Fruit fly (Drosophila melanogaster) whole organism, pupa: ENCODE results near the gene Awh.

ENCODE experiments used
- CG10348 ChIP-seq: fragments of 200-800 bp; sonication (Bioruptor generic); IDR thresholded peaks from 2 replicates; pipeline ENCODE4 v1.3.6; 2022; ENCODE audit warnings: missing biosample characterization, missing genetic modification characterization
- CG12605 ChIP-seq: fragments of 200-800 bp; sonication (Bioruptor generic); IDR thresholded peaks from 2 replicates; pipeline ENCODE4 v1.3.6; 2022; ENCODE audit warnings: missing biosample characterization, missing genetic modification characterization
- CG13204 ChIP-seq: fragments of 200-800 bp; sonication (Bioruptor generic); optimal IDR thresholded peaks from 2 replicates; lab custom pipeline; 2018; ENCODE audit warnings: missing biosample characterization, mild to moderate bottlenecking, missing genetic modification characterization, moderate library complexity
- CG14655 ChIP-seq: fragments of 200-800 bp; sonication (Bioruptor generic); optimal IDR thresholded peaks from 3 replicates; lab custom pipeline; 2017; ENCODE audit warnings: mild to moderate bottlenecking, missing biosample characterization, missing genetic modification reagents, missing genetic modification characterization
- CG15710 ChIP-seq: fragments of 200-800 bp; sonication (Bioruptor generic); optimal IDR thresholded peaks from 2 replicates; lab custom pipeline; 2018; ENCODE audit warnings: missing biosample characterization, mild to moderate bottlenecking, missing genetic modification characterization, moderate library complexity
- CG17806 ChIP-seq: fragments of 200-800 bp; sonication (Bioruptor generic); optimal IDR thresholded peaks from 2 replicates; lab custom pipeline; 2018; ENCODE audit warnings: missing biosample characterization, mild to moderate bottlenecking, missing genetic modification characterization, moderate library complexity
- CG32121 ChIP-seq: fragments of 200-800 bp; sonication (Bioruptor generic); IDR thresholded peaks from 2 replicates; pipeline ENCODE4 v1.3.6; 2022; ENCODE audit warnings: missing biosample characterization, missing genetic modification characterization
- CG34367 ChIP-seq: fragments of 200-800 bp; sonication (Bioruptor generic); optimal IDR thresholded peaks from 2 replicates; lab custom pipeline; 2018; ENCODE audit warnings: missing biosample characterization, mild to moderate bottlenecking, missing genetic modification characterization
- CG4496 ChIP-seq: fragments of 200-800 bp; sonication (Bioruptor generic); IDR thresholded peaks from 3 replicates; pipeline ENCODE4 v1.3.6; 2022; ENCODE audit warnings: missing biosample characterization, missing genetic modification characterization
- CG8159 ChIP-seq: fragments of 200-800 bp; sonication (Bioruptor generic); optimal IDR thresholded peaks from 3 replicates; lab custom pipeline; 2018; ENCODE audit warnings: missing biosample characterization, mild to moderate bottlenecking, missing genetic modification characterization, moderate library complexity
- CG8301 ChIP-seq: fragments of 200-800 bp; sonication (Bioruptor generic); optimal IDR thresholded peaks from 2 replicates; lab custom pipeline; 2018; ENCODE audit warnings: missing biosample characterization, mild to moderate bottlenecking, missing genetic modification characterization
- CG9948 ChIP-seq: fragments of 200-800 bp; sonication (Bioruptor generic); optimal IDR thresholded peaks from 2 replicates; lab custom pipeline; 2018; ENCODE audit warnings: missing biosample characterization, mild to moderate bottlenecking, missing genetic modification characterization, moderate library complexity
- D1 ChIP-seq: fragments of 200-800 bp; sonication (Bioruptor generic); optimal IDR thresholded peaks from 2 replicates; lab custom pipeline; 2018; ENCODE audit warnings: missing biosample characterization, mild to moderate bottlenecking, missing genetic modification characterization, moderate library complexity
- EcR ChIP-seq: fragments of 200-800 bp; sonication (Bioruptor generic); optimal IDR thresholded peaks from 3 replicates; lab custom pipeline; 2019; ENCODE audit warnings: missing biosample characterization, missing genetic modification characterization, mild to moderate bottlenecking, moderate library complexity, missing genetic modification reagents
- Ets98B ChIP-seq: fragments of 200-800 bp; sonication (Bioruptor generic); IDR thresholded peaks from 2 replicates; pipeline ENCODE4 v1.3.6; 2022; ENCODE audit warnings: missing biosample characterization, missing genetic modification characterization
- Pif1A ChIP-seq: fragments of 200-800 bp; sonication (Bioruptor generic); optimal IDR thresholded peaks from 3 replicates; lab custom pipeline; 2016; ENCODE audit warnings: missing biosample characterization, missing genetic modification characterization
- Pif1B ChIP-seq: fragments of 200-800 bp; sonication (Bioruptor generic); optimal IDR thresholded peaks from 3 replicates; lab custom pipeline; 2016; ENCODE audit warnings: missing biosample characterization, missing genetic modification characterization
- Snoo ChIP-seq: fragments of 200-800 bp; sonication (Bioruptor generic); optimal IDR thresholded peaks from 3 replicates; lab custom pipeline; 2017; ENCODE audit warnings: missing biosample characterization, mild to moderate bottlenecking, missing genetic modification characterization, inconsistent platforms
- fd96Ca ChIP-seq: fragments of 200-800 bp; sonication (Bioruptor generic); IDR thresholded peaks from 3 replicates; pipeline ENCODE4 v1.3.6; 2022; ENCODE audit warnings: missing biosample characterization, missing genetic modification characterization
- gl ChIP-seq: fragments of 200-800 bp; sonication (Bioruptor generic); optimal IDR thresholded peaks from 2 replicates; lab custom pipeline; 2018; ENCODE audit warnings: missing biosample characterization, mild to moderate bottlenecking, missing genetic modification characterization
- rn ChIP-seq: fragments of 200-800 bp; sonication (Bioruptor generic); IDR thresholded peaks from 2 replicates; pipeline ENCODE4 v1.3.6; 2022; ENCODE audit warnings: missing biosample characterization, missing genetic modification characterization

Awh gene

DNA sequence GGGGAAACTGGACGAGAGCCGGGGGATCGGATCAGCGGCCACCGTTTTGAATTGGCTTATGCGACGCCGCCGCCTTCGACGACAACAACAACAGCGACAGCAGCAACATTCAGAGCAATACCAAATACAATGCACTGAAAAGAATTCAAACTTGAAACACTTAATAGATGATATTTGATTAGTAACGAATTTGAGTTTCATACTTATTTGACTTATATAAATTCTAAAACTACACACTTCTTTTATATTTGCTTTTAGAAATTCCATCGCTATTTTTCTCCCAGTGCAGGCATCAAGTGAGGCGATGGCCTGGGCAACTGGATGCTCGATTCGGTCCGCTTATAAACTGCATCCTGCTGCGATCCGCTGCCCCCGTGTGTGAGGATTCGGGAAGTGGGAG, 22.0 kb downstream of the Awh start:
- TF ChIP-seq CG10348 (GFP tag; lab: Robert Waterston, UW) (no peak), rn (no peak), CG8159 (tag; lab: Kevin White, UChicago) (peak; percentile 68), Pif1A (GFP tag; lab: Kevin White, UChicago) (peak; percentile 48), Snoo (tag; lab: Kevin White, UChicago) (peak; percentile 48), fd96Ca (GFP tag; lab: Robert Waterston, UW) (no peak), CG17806 (tag; lab: Kevin White, UChicago) (peak; percentile 66), CG13204 (GFP tag; lab: Kevin White, UChicago) (peak; percentile 64), EcR (no peak), CG8301 (peak; percentile 52), Pif1B (GFP tag; lab: Kevin White, UChicago) (peak; percentile 38), CG32121 (no peak), CG9948 (tag; lab: Kevin White, UChicago) (peak; percentile 67), CG12605 (GFP tag; lab: Robert Waterston, UW) (peak; percentile 58; the same call in 1 of the 2 replicates), CG15710 (peak; percentile 74), CG14655 (GFP tag; lab: Kevin White, UChicago) (peak; percentile 47), Ets98B (GFP tag; lab: Robert Waterston, UW) (peak; percentile 54), CG4496 (GFP tag; lab: Robert Waterston, UW) (peak; percentile 63; the same call in 1 of the 3 replicates), gl (tag; lab: Kevin White, UChicago) (peak; percentile 19), CG34367 (tag; lab: Kevin White, UChicago) (peak; percentile 71), D1 (tag; lab: Kevin White, UChicago) (peak; percentile 33)
- TF ChIP-seq, all 21 proteins: peak for 16

DNA sequence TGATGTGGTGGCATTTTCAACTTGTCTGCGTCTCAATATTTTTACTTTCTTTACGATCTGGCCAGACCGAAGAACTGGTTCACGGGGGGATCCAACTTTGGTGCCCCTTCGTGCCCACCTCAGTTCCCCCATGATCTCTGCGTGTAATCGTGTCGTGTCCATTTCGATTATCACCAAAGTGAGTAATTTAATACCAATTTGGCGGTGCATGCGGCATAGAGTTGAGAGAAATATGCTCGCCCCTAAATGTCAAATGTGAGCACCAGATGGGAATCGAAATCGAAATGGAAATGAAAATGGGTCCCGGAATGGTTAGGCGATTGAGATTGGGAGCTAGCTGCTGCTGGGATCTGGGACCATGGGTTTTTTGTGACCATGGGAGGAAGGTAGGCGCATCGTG, 25.3 kb downstream of the Awh start:
- no peak for TF ChIP-seq rn
- 0 out of 3 replicates have a peak, but pooled peaks have one; percentile 10 for TF ChIP-seq CG4496 (GFP tag; lab: Robert Waterston, UW)

DNA sequence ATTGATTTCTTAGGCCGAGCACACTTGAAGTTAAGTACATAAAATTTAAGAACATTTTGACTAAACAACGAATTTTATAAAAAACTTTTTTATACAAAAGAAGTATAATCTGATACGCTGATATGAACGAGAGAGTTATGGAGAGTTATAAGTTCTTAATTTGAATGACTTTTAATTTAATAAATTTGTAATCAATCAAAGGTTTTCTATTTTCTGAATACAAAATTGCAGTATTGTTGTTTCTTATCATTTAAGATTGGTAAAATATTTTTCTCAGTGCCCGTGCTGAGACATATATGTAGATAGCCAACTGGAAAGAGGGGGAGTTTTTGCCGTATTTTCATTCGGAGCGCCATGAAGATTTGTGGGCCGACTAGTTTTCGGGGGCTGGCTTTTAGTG, 27.1 kb downstream of the Awh start:
- TF ChIP-seq Pif1A (GFP tag; lab: Kevin White, UChicago) (no peak), CG17806 (tag; lab: Kevin White, UChicago) (no peak), D1 (tag; lab: Kevin White, UChicago) (no peak), Ets98B (GFP tag; lab: Robert Waterston, UW) (no peak), CG12605 (GFP tag; lab: Robert Waterston, UW) (no peak), fd96Ca (GFP tag; lab: Robert Waterston, UW) (no peak), CG14655 (GFP tag; lab: Kevin White, UChicago) (no peak), CG9948 (tag; lab: Kevin White, UChicago) (no peak), CG8159 (tag; lab: Kevin White, UChicago) (no peak), Pif1B (GFP tag; lab: Kevin White, UChicago) (no peak), gl (tag; lab: Kevin White, UChicago) (no peak), CG10348 (GFP tag; lab: Robert Waterston, UW) (no peak), Snoo (tag; lab: Kevin White, UChicago) (no peak)

DNA sequence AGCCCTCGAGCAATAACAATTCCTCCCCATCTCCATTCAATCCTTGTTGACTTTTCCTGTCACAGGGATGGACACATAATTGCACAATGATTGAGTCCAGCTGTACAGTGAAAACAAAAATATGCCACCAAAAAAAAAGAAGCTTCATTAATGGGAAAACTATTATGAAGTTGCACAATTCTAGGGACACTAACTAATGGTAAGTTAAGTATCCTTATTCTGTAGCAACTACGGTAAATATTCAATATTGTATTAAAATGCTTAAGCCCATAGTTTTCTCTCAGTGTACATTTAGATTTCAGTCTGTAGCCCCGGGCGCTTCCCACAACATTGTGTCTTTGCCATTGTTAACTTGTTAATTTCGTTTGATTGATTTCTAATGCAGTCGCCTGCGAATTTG, 29.0 kb downstream of the Awh start:
- TF ChIP-seq CG14655 (GFP tag; lab: Kevin White, UChicago) = no peak
- no peak for TF ChIP-seq gl (tag; lab: Kevin White, UChicago)
- no peak for TF ChIP-seq CG17806 (tag; lab: Kevin White, UChicago)
- TF ChIP-seq rn = no peak
- TF ChIP-seq, all 21 proteins: peak for 0

DNA sequence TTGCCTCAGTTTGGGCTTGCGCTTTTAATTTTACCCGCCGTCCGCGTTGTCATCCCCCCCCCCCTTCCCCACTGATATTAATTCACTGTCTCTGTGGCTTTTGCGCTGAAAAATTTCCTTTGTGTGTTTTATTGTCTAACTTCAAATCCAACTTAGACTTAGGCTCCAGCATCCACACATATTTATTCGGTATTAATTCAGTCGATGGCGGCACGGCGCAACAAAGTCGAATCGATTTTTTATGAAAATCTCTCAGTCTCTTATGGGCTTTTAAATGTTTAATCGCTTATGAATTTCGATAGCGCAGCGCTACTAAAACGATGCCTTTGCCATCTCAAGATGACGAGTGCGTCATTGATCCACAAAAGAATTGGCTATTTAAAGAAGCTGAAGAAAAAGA, 30.0 kb downstream of the Awh start:
- TF ChIP-seq CG9948 (tag; lab: Kevin White, UChicago) (no peak), Pif1A (GFP tag; lab: Kevin White, UChicago) (no peak), EcR (no peak), rn (no peak), CG13204 (GFP tag; lab: Kevin White, UChicago) (no peak), CG8301 (no peak), CG34367 (tag; lab: Kevin White, UChicago) (no peak), gl (tag; lab: Kevin White, UChicago) (no peak), CG8159 (tag; lab: Kevin White, UChicago) (no peak), Ets98B (GFP tag; lab: Robert Waterston, UW) (no peak), Snoo (tag; lab: Kevin White, UChicago) (no peak)

DNA sequence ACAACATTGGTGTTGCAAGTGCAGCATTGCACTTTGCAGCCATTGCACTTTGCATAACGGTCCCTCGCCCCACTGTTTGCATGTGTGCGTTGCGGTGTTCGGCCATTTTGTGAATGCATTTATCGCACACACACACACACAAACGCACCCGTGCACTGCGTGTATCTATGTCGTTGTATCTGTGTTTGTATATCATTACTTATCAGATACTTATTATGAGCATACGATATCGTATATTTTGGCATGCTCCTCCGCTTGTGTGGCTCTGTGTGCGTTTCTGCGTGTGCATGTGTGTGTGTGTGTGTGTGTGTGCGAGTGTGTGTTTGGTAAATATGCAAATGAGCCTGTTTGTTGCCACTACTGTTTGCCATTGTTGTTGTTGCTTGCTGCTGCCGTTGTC, 30.9 kb downstream of the Awh start:
- 0 out of 3 replicates have a peak, but pooled peaks have one; percentile 27 for TF ChIP-seq CG4496 (GFP tag; lab: Robert Waterston, UW)
- TF ChIP-seq CG13204 (GFP tag; lab: Kevin White, UChicago) = no peak
- no peak for TF ChIP-seq rn
- no peak for TF ChIP-seq CG32121
- no peak for TF ChIP-seq CG15710
- TF ChIP-seq CG8159 (tag; lab: Kevin White, UChicago) = no peak
- TF ChIP-seq CG34367 (tag; lab: Kevin White, UChicago) = no peak

DNA sequence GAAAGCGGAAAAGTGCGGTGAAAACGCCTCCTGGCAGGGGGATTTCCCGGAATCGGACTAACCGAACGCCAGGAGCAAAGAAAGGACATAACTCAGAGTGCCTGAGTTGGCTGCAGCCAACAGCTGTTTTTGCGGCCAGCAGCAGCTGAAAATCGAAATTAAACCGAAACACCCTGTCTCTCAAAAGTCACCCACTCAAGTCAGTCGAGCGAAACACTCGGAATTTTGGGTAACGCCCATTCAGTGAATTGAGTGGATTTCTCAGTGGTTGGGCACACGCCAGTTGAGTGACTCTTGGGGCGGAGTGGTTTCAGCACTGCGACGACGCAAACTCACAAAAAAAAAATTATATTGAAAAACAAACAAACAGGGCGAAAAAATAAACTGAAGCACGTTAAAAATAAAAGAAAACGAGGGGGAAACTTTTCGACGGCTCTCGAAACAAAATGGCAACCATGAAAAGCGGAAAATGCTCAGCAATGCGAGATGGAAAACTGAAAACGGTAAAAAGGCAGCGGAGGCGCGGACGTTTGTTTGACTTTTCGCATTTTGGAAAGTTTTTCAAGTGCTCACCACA, 32.8 kb downstream of the Awh start:
- peak; percentile 80 for TF ChIP-seq rn
- peak; percentile 92 for TF ChIP-seq CG32121
- TF ChIP-seq Ets98B (GFP tag; lab: Robert Waterston, UW) = peak; percentile 92
- TF ChIP-seq Snoo (tag; lab: Kevin White, UChicago) = peak; percentile 76
- peak; percentile 64 for TF ChIP-seq CG17806 (tag; lab: Kevin White, UChicago)
- peak; percentile 71 for TF ChIP-seq CG14655 (GFP tag; lab: Kevin White, UChicago)
- TF ChIP-seq D1 (tag; lab: Kevin White, UChicago) = peak; percentile 16
- TF ChIP-seq CG15710 = peak; percentile 69
- TF ChIP-seq Pif1B (GFP tag; lab: Kevin White, UChicago) = peak; percentile 78
- TF ChIP-seq CG12605 (GFP tag; lab: Robert Waterston, UW) = peak; percentile 98
- peak; percentile 85 for TF ChIP-seq Pif1A (GFP tag; lab: Kevin White, UChicago)
- TF ChIP-seq CG8301 = peak; percentile 56
- peak; percentile 77 for TF ChIP-seq CG13204 (GFP tag; lab: Kevin White, UChicago)
- TF ChIP-seq CG9948 (tag; lab: Kevin White, UChicago) = peak; percentile 53
- peak; percentile 65 for TF ChIP-seq CG34367 (tag; lab: Kevin White, UChicago)
- peak; percentile 71 for TF ChIP-seq CG8159 (tag; lab: Kevin White, UChicago)
- no peak for TF ChIP-seq CG10348 (GFP tag; lab: Robert Waterston, UW)
- peak; percentile 90 for TF ChIP-seq fd96Ca (GFP tag; lab: Robert Waterston, UW)
- no peak for TF ChIP-seq EcR
- TF ChIP-seq CG4496 (GFP tag; lab: Robert Waterston, UW) = peak; percentile 94
- TF ChIP-seq gl (tag; lab: Kevin White, UChicago) = peak; percentile 91
